Fruit fly (Drosophila melanogaster) whole organism, prepupa: ENCODE data around the gene CG7341.

ENCODE experiments used
- CG10631 ChIP-seq: fragments of 200-800 bp; sonication (Bioruptor generic); optimal IDR thresholded peaks from 2 replicates; lab custom pipeline; 2016; ENCODE audit warnings: missing biosample characterization, missing genetic modification characterization
- CG11762 ChIP-seq: fragments of 200-800 bp; sonication (Bioruptor generic); optimal IDR thresholded peaks from 3 replicates; lab custom pipeline; 2016; ENCODE audit warnings: missing biosample characterization, missing genetic modification characterization; ENCODE audit not compliant: insufficient read depth
- CG11902 ChIP-seq: fragments of 200-800 bp; sonication (Bioruptor generic); optimal IDR thresholded peaks from 3 replicates; lab custom pipeline; 2016; ENCODE audit warnings: missing biosample characterization, missing genetic modification characterization
- CG1621 ChIP-seq: fragments of 200-800 bp; sonication (Bioruptor generic); optimal IDR thresholded peaks from 3 replicates; lab custom pipeline; 2018; ENCODE audit warnings: missing biosample characterization, mild to moderate bottlenecking, missing genetic modification characterization
- CG16779 ChIP-seq: fragments of 200-800 bp; sonication (Bioruptor generic); optimal IDR thresholded peaks from 3 replicates; lab custom pipeline; 2017; ENCODE audit warnings: missing biosample characterization, mild to moderate bottlenecking, missing genetic modification characterization
- CG3032 ChIP-seq: fragments of 200-800 bp; optimal IDR thresholded peaks from 2 replicates; lab custom pipeline; 2019; ENCODE audit warnings: missing biosample characterization, mild to moderate bottlenecking, missing genetic modification characterization, moderate library complexity
- CG31627 ChIP-seq: fragments of 200-800 bp; sonication (Bioruptor generic); optimal IDR thresholded peaks from 3 replicates; lab custom pipeline; 2016; ENCODE audit warnings: missing biosample characterization, missing genetic modification characterization
- CG34406 ChIP-seq: fragments of 200-800 bp; sonication (Bioruptor generic); optimal IDR thresholded peaks from 3 replicates; lab custom pipeline; 2016; ENCODE audit warnings: missing biosample characterization, missing genetic modification characterization
- CG4318 ChIP-seq: fragments of 200-800 bp; sonication (Bioruptor generic); optimal IDR thresholded peaks from 3 replicates; lab custom pipeline; 2017; ENCODE audit warnings: missing biosample characterization, mild to moderate bottlenecking, missing genetic modification characterization
- CG6163 ChIP-seq: fragments of 200-800 bp; sonication (Bioruptor generic); IDR thresholded peaks from 3 replicates; pipeline ENCODE4 v1.3.6; 2022; ENCODE audit warnings: missing biosample characterization, missing genetic modification characterization
- CG6792 ChIP-seq: fragments of 200-800 bp; sonication (Bioruptor generic); optimal IDR thresholded peaks from 3 replicates; lab custom pipeline; 2016; ENCODE audit warnings: missing biosample characterization, missing genetic modification characterization
- CG6808 ChIP-seq: fragments of 200-800 bp; sonication (Bioruptor generic); optimal IDR thresholded peaks from 3 replicates; lab custom pipeline; 2017; ENCODE audit warnings: missing biosample characterization, missing genetic modification characterization, mild to moderate bottlenecking, moderate library complexity, missing genetic modification reagents
- CG6854 ChIP-seq: fragments of 200-800 bp; sonication (Bioruptor generic); optimal IDR thresholded peaks from 2 replicates; lab custom pipeline; 2017; ENCODE audit warnings: missing biosample characterization, mild to moderate bottlenecking, missing genetic modification characterization
- CG8119 ChIP-seq: fragments of 200-800 bp; sonication (Bioruptor generic); IDR thresholded peaks from 3 replicates; pipeline ENCODE4 v1.3.6; 2022; ENCODE audit warnings: missing biosample characterization, missing genetic modification characterization
- CG8319 ChIP-seq: fragments of 200-800 bp; sonication (Bioruptor generic); optimal IDR thresholded peaks from 3 replicates; lab custom pipeline; 2016; ENCODE audit warnings: missing biosample characterization, missing genetic modification characterization
- CG9139 ChIP-seq: fragments of 200-800 bp; sonication (Bioruptor generic); optimal IDR thresholded peaks from 3 replicates; lab custom pipeline; 2017; ENCODE audit warnings: missing biosample characterization, mild to moderate bottlenecking, missing genetic modification characterization
- Eip78C ChIP-seq: fragments of 200-800 bp; sonication (Bioruptor generic); peaks from one replicate; lab custom pipeline; 2016; ENCODE audit warnings: missing biosample characterization, missing genetic modification characterization
- Ets21C ChIP-seq: fragments of 200-800 bp; sonication (Bioruptor generic); optimal IDR thresholded peaks from 3 replicates; lab custom pipeline; 2016; ENCODE audit warnings: missing biosample characterization, missing genetic modification characterization
- Ets96B ChIP-seq: fragments of 200-800 bp; optimal IDR thresholded peaks from 2 replicates; lab custom pipeline; 2019; ENCODE audit warnings: missing biosample characterization, mild to moderate bottlenecking, missing genetic modification characterization, moderate library complexity
- Hr38 ChIP-seq: sonication (Bioruptor generic); optimal IDR thresholded peaks from 2 replicates; lab custom pipeline; 2016; ENCODE audit warnings: missing biosample characterization, missing genetic modification characterization
- Hr39 ChIP-seq: fragments of 200-800 bp; sonication (Bioruptor generic); optimal IDR thresholded peaks from 2 replicates; lab custom pipeline; 2016; ENCODE audit warnings: missing biosample characterization, missing genetic modification characterization
- Hr4 ChIP-seq: fragments of 200-800 bp; sonication (Bioruptor generic); optimal IDR thresholded peaks from 3 replicates; lab custom pipeline; 2016; ENCODE audit warnings: missing biosample characterization, missing genetic modification characterization
- Lpt ChIP-seq: fragments of 200-800 bp; sonication (Bioruptor generic); optimal IDR thresholded peaks from 3 replicates; lab custom pipeline; 2016; ENCODE audit warnings: missing biosample characterization, missing genetic modification characterization
- Sox102F ChIP-seq: fragments of 200-800 bp; sonication (Bioruptor generic); optimal IDR thresholded peaks from 2 replicates; lab custom pipeline; 2016; ENCODE audit warnings: missing biosample characterization, mild to moderate bottlenecking, missing genetic modification characterization
- Sox14 ChIP-seq: fragments of 200-800 bp; sonication (Bioruptor generic); optimal IDR thresholded peaks from 3 replicates; lab custom pipeline; 2016; ENCODE audit warnings: missing biosample characterization, missing genetic modification characterization
- Sox15 ChIP-seq: fragments of 200-800 bp; sonication (Bioruptor generic); optimal IDR thresholded peaks from 3 replicates; lab custom pipeline; 2016; ENCODE audit warnings: missing biosample characterization, missing genetic modification characterization
- acj6 ChIP-seq: fragments of 200-800 bp; sonication (Bioruptor generic); optimal IDR thresholded peaks from 3 replicates; lab custom pipeline; 2016; ENCODE audit warnings: missing biosample characterization, missing genetic modification characterization
- cyc ChIP-seq: fragments of 200-800 bp; sonication (Bioruptor generic); optimal IDR thresholded peaks from 3 replicates; lab custom pipeline; 2016; ENCODE audit warnings: missing biosample characterization, missing genetic modification characterization
- dac ChIP-seq: fragments of 200-800 bp; sonication (Bioruptor generic); optimal IDR thresholded peaks from 2 replicates; lab custom pipeline; 2017; ENCODE audit warnings: missing biosample characterization, mild to moderate bottlenecking, missing genetic modification characterization
- dsx ChIP-seq: fragments of 200-800 bp; optimal IDR thresholded peaks from 3 replicates; lab custom pipeline; 2019; ENCODE audit warnings: missing biosample characterization, mild to moderate bottlenecking, missing genetic modification characterization, moderate library complexity; ENCODE audit not compliant: poor library complexity, severe bottlenecking
- esn ChIP-seq: fragments of 200-800 bp; sonication (Bioruptor generic); optimal IDR thresholded peaks from 2 replicates; lab custom pipeline; 2016; ENCODE audit warnings: missing biosample characterization, mild to moderate bottlenecking, missing genetic modification characterization, moderate library complexity
- fd59A ChIP-seq: fragments of 200-800 bp; sonication (Bioruptor generic); optimal IDR thresholded peaks from 2 replicates; lab custom pipeline; 2017; ENCODE audit warnings: missing biosample characterization, mild to moderate bottlenecking, missing genetic modification characterization, missing genetic modification reagents
- fd85E ChIP-seq: fragments of 200-800 bp; sonication (Bioruptor generic); optimal IDR thresholded peaks from 3 replicates; lab custom pipeline; 2016; ENCODE audit warnings: missing biosample characterization, missing genetic modification characterization
- fkh ChIP-seq: fragments of 200-800 bp; sonication (Bioruptor generic); optimal IDR thresholded peaks from 3 replicates; lab custom pipeline; 2017; ENCODE audit warnings: missing biosample characterization, mild to moderate bottlenecking, missing genetic modification characterization, moderate library complexity
- lz ChIP-seq: fragments of 200-800 bp; sonication (Bioruptor generic); optimal IDR thresholded peaks from 3 replicates; lab custom pipeline; 2016; ENCODE audit warnings: missing biosample characterization, missing genetic modification characterization
- net ChIP-seq: fragments of 200-800 bp; sonication (Bioruptor generic); optimal IDR thresholded peaks from 3 replicates; lab custom pipeline; 2016; ENCODE audit warnings: missing biosample characterization, missing genetic modification characterization
- pdm3 ChIP-seq: fragments of 200-800 bp; sonication (Bioruptor generic); optimal IDR thresholded peaks from 3 replicates; lab custom pipeline; 2016; ENCODE audit warnings: missing biosample characterization, missing genetic modification characterization
- salr ChIP-seq, 2 experiments: fragments of 200-800 bp; sonication (Bioruptor generic); optimal IDR thresholded peaks; 3 replicates each; lab custom pipeline; 2016 to 2018; ENCODE audit warnings: missing biosample characterization in 2 of 2, missing genetic modification characterization in 2 of 2, mild to moderate bottlenecking in 1 of 2
- spab ChIP-seq: fragments of 200-800 bp; sonication (Bioruptor generic); optimal IDR thresholded peaks from 2 replicates; lab custom pipeline; 2017; ENCODE audit warnings: missing biosample characterization, mild to moderate bottlenecking, missing genetic modification characterization, missing genetic modification reagents
- ss ChIP-seq, 2 experiments: fragments of 200-800 bp; sonication (Bioruptor generic); optimal IDR thresholded peaks; 2 replicates in 1 of 2; 3 replicates in 1 of 2; lab custom pipeline; 2017 to 2018; ENCODE audit warnings: mild to moderate bottlenecking in 2 of 2, missing biosample characterization in 2 of 2, missing genetic modification characterization in 2 of 2, moderate library complexity in 1 of 2
- svp ChIP-seq: fragments of 200-800 bp; sonication (Bioruptor generic); peaks from one replicate; lab custom pipeline; 2016; ENCODE audit warnings: missing biosample characterization, missing genetic modification characterization
- vri ChIP-seq: fragments of 200-800 bp; sonication (Bioruptor generic); optimal IDR thresholded peaks from 3 replicates; lab custom pipeline; 2016; ENCODE audit warnings: missing biosample characterization, mild to moderate bottlenecking, missing genetic modification characterization

CG7341 gene

dm6 chr3L:18078614-18079013, 34.1 kb upstream of the CG7341 start (continued):
- TF ChIP-seq Sox14 (GFP tag; lab: Kevin White, UChicago) (peak; percentile 74), CG31627 (GFP tag; lab: Kevin White, UChicago) (peak; percentile 12), CG8319 (GFP tag; lab: Kevin White, UChicago) (no peak), Lpt (GFP tag; lab: Kevin White, UChicago) (no peak), spab (GFP tag; lab: Kevin White, UChicago) (peak; percentile 56), fd85E (GFP tag; lab: Kevin White, UChicago) (no peak), CG1621 (tag; lab: Kevin White, UChicago) (peak; percentile 30), CG6792 (no peak), net (GFP tag; lab: Kevin White, UChicago) (peak; percentile 23), ss (GFP tag; optimal IDR thresholded peaks at IDR 0.05; lab: Kevin White, UChicago) (peak in 1 of 2 experiments; percentile 60), CG6854 (GFP tag; lab: Kevin White, UChicago) (no peak), Hr38 (no peak), dsx (GFP tag; lab: Kevin White, UChicago) (peak; percentile 23), Ets21C (GFP tag; lab: Kevin White, UChicago) (no peak), CG6808 (GFP tag; lab: Kevin White, UChicago) (peak; percentile 77), CG11762 (GFP tag; lab: Kevin White, UChicago) (peak; percentile 26), vri (GFP tag; lab: Kevin White, UChicago) (no peak), Sox15 (GFP tag; lab: Kevin White, UChicago) (peak; percentile 12), pdm3 (GFP tag; lab: Kevin White, UChicago) (peak; percentile 59), Ets96B (tag; lab: Kevin White, UChicago) (peak; percentile 46), CG34406 (GFP tag; lab: Kevin White, UChicago) (peak; percentile 8), CG10631 (peak; percentile 76), Hr39 (peak; percentile 16), CG9139 (GFP tag; lab: Kevin White, UChicago) (no peak)

dm6 chr3L:18079123-18079522, 33.6 kb upstream of the CG7341 start:
- TF ChIP-seq Ets96B (tag; lab: Kevin White, UChicago) (no peak), esn (GFP tag; lab: Kevin White, UChicago) (no peak), salr (GFP tag; optimal IDR thresholded peaks at IDR 0.05; lab: Kevin White, UChicago) (no peak), acj6 (no peak), CG6854 (GFP tag; lab: Kevin White, UChicago) (no peak), Lpt (GFP tag; lab: Kevin White, UChicago) (no peak), fd85E (GFP tag; lab: Kevin White, UChicago) (no peak), fd59A (GFP tag; lab: Kevin White, UChicago) (no peak), CG6163 (GFP tag; lab: Robert Waterston, UW) (no peak), CG16779 (tag; lab: Kevin White, UChicago) (no peak), net (GFP tag; lab: Kevin White, UChicago) (no peak), cyc (GFP tag; lab: Kevin White, UChicago) (no peak), CG11902 (GFP tag; lab: Kevin White, UChicago) (no peak)

dm6 chr3L:18079610-18080497, 32.9 kb upstream of the CG7341 start:
- peak; percentile 48 for TF ChIP-seq fd59A (GFP tag; lab: Kevin White, UChicago)
- peak; percentile 51 for TF ChIP-seq svp (GFP tag; lab: Kevin White, UChicago)
- TF ChIP-seq CG8119: peak; percentile 82
- peak; percentile 88 for TF ChIP-seq CG9139 (GFP tag; lab: Kevin White, UChicago)
- no peak for TF ChIP-seq Ets21C (GFP tag; lab: Kevin White, UChicago)
- TF ChIP-seq fd85E (GFP tag; lab: Kevin White, UChicago): no peak
- peak; percentile 75 for TF ChIP-seq spab (GFP tag; lab: Kevin White, UChicago)
- TF ChIP-seq Hr38: no peak
- TF ChIP-seq CG3032 (tag; lab: Kevin White, UChicago): peak; percentile 78
- TF ChIP-seq esn (GFP tag; lab: Kevin White, UChicago): peak; percentile 18
- peak; percentile 42 for TF ChIP-seq CG1621 (tag; lab: Kevin White, UChicago)
- TF ChIP-seq CG4318 (GFP tag; lab: Kevin White, UChicago): peak; percentile 82
- peak; percentile 73 for TF ChIP-seq Hr4 (GFP tag; lab: Kevin White, UChicago)
- peak; percentile 35 for TF ChIP-seq Sox102F
- TF ChIP-seq dsx (GFP tag; lab: Kevin White, UChicago): peak; percentile 60
- peak; percentile 28 for TF ChIP-seq lz (GFP tag; lab: Kevin White, UChicago)
- peak; percentile 43 for TF ChIP-seq Sox14 (GFP tag; lab: Kevin White, UChicago)
- TF ChIP-seq CG10631: peak; percentile 89
- peak; percentile 55 for TF ChIP-seq dac (GFP tag; lab: Kevin White, UChicago)
- TF ChIP-seq acj6: peak; percentile 66
- no peak for TF ChIP-seq fkh
- peak; percentile 83 for TF ChIP-seq Eip78C (GFP tag; lab: Kevin White, UChicago)
- no peak for TF ChIP-seq Hr39
- TF ChIP-seq CG8319 (GFP tag; lab: Kevin White, UChicago): no peak
- peak; percentile 87 for TF ChIP-seq CG16779 (tag; lab: Kevin White, UChicago)
- TF ChIP-seq net (GFP tag; lab: Kevin White, UChicago): peak; percentile 59
